Fruit fly (Drosophila melanogaster) whole organism, embryonic: ENCODE results near the gene CG2772.

Experiments
- Abd-B ChIP-seq: fragments of 200-800 bp; sonication (Bioruptor generic); optimal IDR thresholded peaks from 2 replicates; lab custom pipeline; 2018; ENCODE audit warnings: missing biosample characterization, mild to moderate bottlenecking, missing genetic modification characterization, moderate library complexity
- Ada2b ChIP-seq: fragments of 200-800 bp; sonication (Bioruptor generic); IDR thresholded peaks from 2 replicates; pipeline ENCODE4 v1.3.6; 2022; ENCODE audit warnings: missing biosample characterization, missing genetic modification characterization
- Aef1 ChIP-seq: fragments of 200-800 bp; sonication (Bioruptor generic); IDR thresholded peaks from 3 replicates; pipeline ENCODE4 v1.3.6; 2022; ENCODE audit warnings: missing biosample characterization, missing genetic modification characterization
- Asciz ChIP-seq: fragments of 200-800 bp; sonication (Bioruptor generic); optimal IDR thresholded peaks from 2 replicates; lab custom pipeline; 2017; ENCODE audit warnings: missing biosample characterization, mild to moderate bottlenecking, missing genetic modification characterization, missing genetic modification reagents
- Awh ChIP-seq: fragments of 200-800 bp; sonication (Bioruptor generic); IDR thresholded peaks from 2 replicates; pipeline ENCODE4, ENCODE4 v1.3.6; 2022; ENCODE audit warnings: missing biosample characterization, missing genetic modification characterization
- BtbVII ChIP-seq: fragments of 200-800 bp; sonication (Bioruptor generic); optimal IDR thresholded peaks from 3 replicates; lab custom pipeline; 2017; ENCODE audit warnings: missing biosample characterization, mild to moderate bottlenecking, missing genetic modification characterization
- CG10147 ChIP-seq: fragments of 200-800 bp; sonication (Bioruptor generic); optimal IDR thresholded peaks from 2 replicates; lab custom pipeline; 2019; ENCODE audit warnings: missing biosample characterization, mild to moderate bottlenecking, missing genetic modification characterization, moderate library complexity
- CG10431 ChIP-seq: fragments of 200-800 bp; sonication (Bioruptor generic); optimal IDR thresholded peaks from 3 replicates; lab custom pipeline; 2018; ENCODE audit warnings: missing biosample characterization, mild to moderate bottlenecking, missing genetic modification characterization
- CG11093 ChIP-seq: fragments of 200-800 bp; sonication (Bioruptor generic); IDR thresholded peaks from 3 replicates; pipeline ENCODE4 v1.3.6; 2022; ENCODE audit warnings: missing biosample characterization, missing genetic modification characterization
- CG12391 ChIP-seq: fragments of 200-800 bp; sonication (Bioruptor generic); optimal IDR thresholded peaks from 3 replicates; lab custom pipeline; 2018; ENCODE audit warnings: missing biosample characterization, mild to moderate bottlenecking, missing genetic modification characterization, moderate library complexity
- CG12744 ChIP-seq: fragments of 200-800 bp; sonication (Bioruptor generic); optimal IDR thresholded peaks from 2 replicates; lab custom pipeline; 2016; ENCODE audit warnings: missing biosample characterization, missing genetic modification characterization
- CG15073 ChIP-seq: fragments of 200-800 bp; sonication (Bioruptor generic); optimal IDR thresholded peaks from 2 replicates; lab custom pipeline; 2016; ENCODE audit warnings: missing biosample characterization, missing genetic modification characterization
- CG17568 ChIP-seq: fragments of 200-800 bp; sonication (Bioruptor generic); optimal IDR thresholded peaks from 2 replicates; lab custom pipeline; 2018; ENCODE audit warnings: missing biosample characterization, mild to moderate bottlenecking, missing genetic modification characterization, moderate library complexity
- CG2120 ChIP-seq: fragments of 200-800 bp; sonication (Bioruptor generic); optimal IDR thresholded peaks from 3 replicates; lab custom pipeline; 2016; ENCODE audit warnings: missing biosample characterization, missing genetic modification characterization
- CG5245 ChIP-seq: fragments of 200-800 bp; sonication (Bioruptor generic); optimal IDR thresholded peaks from 3 replicates; lab custom pipeline; 2016; ENCODE audit warnings: missing biosample characterization, missing genetic modification characterization
- CG6175 ChIP-seq: fragments of 200-800 bp; sonication (Bioruptor generic); IDR thresholded peaks from 3 replicates; pipeline ENCODE4 v1.3.6; 2022; ENCODE audit warnings: missing biosample characterization, missing genetic modification characterization
- CG8359 ChIP-seq: fragments of 200-800 bp; sonication (Bioruptor generic); optimal IDR thresholded peaks from 2 replicates; lab custom pipeline; 2017; ENCODE audit warnings: missing biosample characterization, mild to moderate bottlenecking, missing genetic modification characterization, borderline replicate concordance
- CG8478 ChIP-seq: fragments of >200 bp; optimal IDR thresholded peaks from 2 replicates; lab custom pipeline; 2018
- Camta ChIP-seq: fragments of 200-800 bp; sonication (Bioruptor generic); optimal IDR thresholded peaks from 2 replicates; lab custom pipeline; 2016; ENCODE audit warnings: missing biosample characterization, missing genetic modification characterization
- Dbx ChIP-seq: fragments of 200-800 bp; sonication (Bioruptor generic); IDR thresholded peaks from 3 replicates; pipeline ENCODE4 v1.3.6; 2022; ENCODE audit warnings: missing biosample characterization, missing genetic modification characterization
- HLH4C ChIP-seq: fragments of 200-800 bp; sonication (Bioruptor generic); IDR thresholded peaks from 3 replicates; pipeline ENCODE4 v1.3.6; 2022; ENCODE audit warnings: missing biosample characterization, missing genetic modification characterization; ENCODE audit not compliant: partially characterized antibody
- Hmx ChIP-seq: fragments of 200-800 bp; sonication (Bioruptor generic); optimal IDR thresholded peaks from 2 replicates; lab custom pipeline; 2016; ENCODE audit warnings: missing biosample characterization, missing genetic modification characterization
- Lpt ChIP-seq: fragments of >200 bp; optimal IDR thresholded peaks from 2 replicates; lab custom pipeline; 2018; ENCODE audit warnings: missing biosample characterization, missing genetic modification characterization
- NC2α ChIP-seq: fragments of 200-800 bp; sonication (Bioruptor generic); optimal IDR thresholded peaks from 2 replicates; lab custom pipeline; 2016; ENCODE audit warnings: missing biosample characterization, missing genetic modification characterization
- PHDP ChIP-seq: fragments of 200-800 bp; sonication (Bioruptor generic); optimal IDR thresholded peaks from 3 replicates; lab custom pipeline; 2018; ENCODE audit warnings: missing biosample characterization, mild to moderate bottlenecking, missing genetic modification characterization, moderate library complexity
- Pdp1 ChIP-seq, 2 experiments: fragments of 200-800 bp; sonication (Bioruptor generic); optimal IDR thresholded peaks; 3 replicates each; lab custom pipeline; 2016; ENCODE audit warnings: missing biosample characterization in 2 of 2, missing genetic modification characterization in 2 of 2, mild to moderate bottlenecking in 1 of 2, moderate library complexity in 1 of 2
- Ptx1 ChIP-seq: fragments of 200-800 bp; sonication (Bioruptor generic); IDR thresholded peaks from 2 replicates; pipeline ENCODE4 v1.3.6; 2022; ENCODE audit warnings: missing biosample characterization, missing genetic modification characterization
- Sin3A ChIP-seq: fragments of >200 bp; optimal IDR thresholded peaks from 2 replicates; lab custom pipeline; 2018
- Sry-β ChIP-seq: fragments of 200-800 bp; sonication (Bioruptor generic); optimal IDR thresholded peaks from 2 replicates; lab custom pipeline; 2018; ENCODE audit warnings: missing biosample characterization, mild to moderate bottlenecking, missing genetic modification characterization, moderate library complexity
- Ssrp ChIP-seq: fragments of 200-800 bp; sonication (Bioruptor generic); optimal IDR thresholded peaks from 2 replicates; lab custom pipeline; 2018; ENCODE audit warnings: missing biosample characterization, mild to moderate bottlenecking, missing genetic modification characterization, moderate library complexity
- Tbp ChIP-seq: fragments of >200 bp; optimal IDR thresholded peaks from 2 replicates; lab custom pipeline; 2018; ENCODE audit warnings: missing biosample characterization, missing genetic modification characterization
- Xbp1 ChIP-seq: fragments of 200-800 bp; sonication (Bioruptor generic); optimal IDR thresholded peaks from 3 replicates; lab custom pipeline; 2016; ENCODE audit warnings: missing biosample characterization, mild to moderate bottlenecking, missing genetic modification characterization
- al ChIP-seq: fragments of 200-800 bp; sonication (Bioruptor generic); IDR thresholded peaks from 2 replicates; pipeline ENCODE4 v1.3.6; 2022; ENCODE audit warnings: missing biosample characterization, missing genetic modification characterization
- chm ChIP-seq: fragments of 200-800 bp; sonication (Bioruptor generic); IDR thresholded peaks from 2 replicates; pipeline ENCODE4 v1.3.6; 2022; ENCODE audit warnings: missing biosample characterization, missing genetic modification characterization
- da ChIP-seq: fragments of 200-800 bp; sonication (Bioruptor generic); optimal IDR thresholded peaks from 2 replicates; lab custom pipeline; 2016; ENCODE audit warnings: missing biosample characterization, missing genetic modification characterization
- dmrt99B ChIP-seq: fragments of 200-800 bp; sonication (Bioruptor generic); optimal IDR thresholded peaks from 2 replicates; lab custom pipeline; 2018; ENCODE audit warnings: missing biosample characterization, mild to moderate bottlenecking, missing genetic modification characterization, moderate library complexity
- esg ChIP-seq: fragments of 200-800 bp; sonication (Bioruptor generic); conservative IDR thresholded peaks from 2 replicates; pipeline ENCODE4 v1.3.6; 2022; ENCODE audit warnings: missing biosample characterization, missing genetic modification characterization
- gro ChIP-seq: fragments of 200-800 bp; sonication (Bioruptor generic); optimal IDR thresholded peaks from 2 replicates; lab custom pipeline; 2016; ENCODE audit warnings: missing biosample characterization, missing genetic modification characterization
- ham ChIP-seq: fragments of 200-800 bp; sonication (Bioruptor generic); IDR thresholded peaks from 2 replicates; pipeline ENCODE4 v1.3.6; 2022; ENCODE audit warnings: missing biosample characterization, missing genetic modification characterization
- ken ChIP-seq: fragments of 200-800 bp; sonication (Bioruptor generic); IDR thresholded peaks from 3 replicates; pipeline ENCODE4 v1.3.6; 2022; ENCODE audit warnings: missing biosample characterization, missing genetic modification characterization
- maf-S ChIP-seq: fragments of 200-800 bp; sonication (Bioruptor generic); optimal IDR thresholded peaks from 2 replicates; lab custom pipeline; 2016; ENCODE audit warnings: missing biosample characterization, missing genetic modification characterization
- pan ChIP-seq, 4 experiments: fragments of >200 bp in 3 of 4; fragments of 200-800 bp in 1 of 4; sonication (Bioruptor generic) in 1 of 4; optimal IDR thresholded peaks in 3 of 4; IDR thresholded peaks in 1 of 4; 2 replicates each; pipeline versions ENCODE4 v1.3.6 to Lab custom; 2017 to 2022; ENCODE audit warnings: missing biosample characterization in 2 of 4, missing genetic modification characterization in 2 of 4, mixed read lengths in 1 of 4
- ro ChIP-seq: fragments of 200-800 bp; sonication (Bioruptor generic); IDR thresholded peaks from 2 replicates; pipeline ENCODE4 v1.3.6; 2022; ENCODE audit warnings: missing biosample characterization, missing genetic modification characterization
- run ChIP-seq: fragments of 200-800 bp; sonication (Bioruptor generic); optimal IDR thresholded peaks from 3 replicates; lab custom pipeline; 2018; ENCODE audit warnings: missing biosample characterization, mild to moderate bottlenecking, missing genetic modification characterization
- sens-2 ChIP-seq: fragments of 200-800 bp; sonication (Bioruptor generic); IDR thresholded peaks from 2 replicates; pipeline ENCODE4 v1.3.6; 2022; ENCODE audit warnings: missing biosample characterization, missing genetic modification characterization
- sim ChIP-seq: fragments of 200-800 bp; sonication (Bioruptor generic); IDR thresholded peaks from 2 replicates; pipeline ENCODE4 v1.3.6; 2022; ENCODE audit warnings: missing biosample characterization, missing genetic modification characterization
- sima ChIP-seq: fragments of 200-800 bp; sonication (Bioruptor generic); optimal IDR thresholded peaks from 2 replicates; lab custom pipeline; 2016; ENCODE audit warnings: missing biosample characterization, missing genetic modification characterization
- sqz ChIP-seq: fragments of 200-800 bp; sonication (Bioruptor generic); optimal IDR thresholded peaks from 3 replicates; lab custom pipeline; 2018; ENCODE audit warnings: missing biosample characterization, mild to moderate bottlenecking, missing genetic modification characterization
- stc ChIP-seq: fragments of 200-800 bp; sonication (Bioruptor generic); IDR thresholded peaks from 2 replicates; pipeline ENCODE4 v1.3.6; 2022; ENCODE audit warnings: missing biosample characterization, missing genetic modification characterization
- toy ChIP-seq: fragments of 200-800 bp; sonication (Bioruptor generic); IDR thresholded peaks from 2 replicates; pipeline ENCODE4 v1.3.6; 2022; ENCODE audit warnings: missing biosample characterization, missing genetic modification characterization
- wdn ChIP-seq: fragments of 200-800 bp; sonication (Bioruptor generic); IDR thresholded peaks from 2 replicates; pipeline ENCODE4 v1.3.6; 2022; ENCODE audit warnings: missing biosample characterization, missing genetic modification characterization

The CG2772 gene

DNA sequence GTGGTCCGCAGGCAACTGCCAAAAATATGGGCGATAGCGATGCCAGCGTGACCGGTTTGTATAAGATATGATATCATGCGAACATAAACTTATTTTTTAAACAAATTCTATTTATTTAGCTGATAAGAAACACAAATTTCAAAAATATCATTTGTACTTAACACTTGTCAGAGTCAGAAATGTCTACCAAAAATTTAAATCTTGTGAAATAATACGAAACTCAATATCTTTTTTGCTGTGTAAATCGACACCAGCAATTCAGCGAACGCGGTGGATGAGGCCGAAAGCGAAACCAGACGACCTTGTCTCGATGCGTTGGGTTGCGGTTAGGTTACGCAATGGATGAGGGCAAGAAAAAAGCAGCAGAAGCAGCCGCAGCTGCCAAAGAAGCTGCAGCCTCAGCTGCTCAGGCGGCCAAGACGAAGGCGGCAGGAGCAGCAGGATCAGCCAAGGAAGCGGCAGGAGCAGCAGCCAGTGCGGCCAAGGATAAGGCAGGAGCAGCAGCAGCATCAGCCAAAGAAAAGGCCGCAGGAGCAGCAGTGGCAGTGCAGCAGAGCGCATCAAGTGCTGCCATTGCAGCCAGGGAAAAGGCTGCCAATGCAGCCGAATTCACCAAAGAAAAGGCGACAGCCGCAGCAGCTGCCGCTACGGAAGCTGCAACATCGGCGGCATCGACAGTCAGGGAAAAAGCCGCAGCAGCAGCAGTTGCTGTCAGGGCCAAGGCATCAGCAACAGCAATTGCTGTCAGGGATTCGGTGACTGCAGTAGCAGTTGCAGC lies 29.1 kb upstream of the CG2772 start, which contains the start of gene CG31952 (continued):
- TF ChIP-seq CG17568 (GFP tag; lab: Kevin White, UChicago) (no peak), CG12391 (no peak), ham (no peak), Tbp (GFP tag; lab: Kevin White, UChicago) (no peak), Camta (GFP tag; lab: Kevin White, UChicago) (no peak), maf-S (no peak), toy (GFP tag; lab: Robert Waterston, UW) (no peak), CG8359 (GFP tag; lab: Kevin White, UChicago) (no peak), dmrt99B (tag; lab: Kevin White, UChicago) (peak; percentile 11), Dbx (no peak), Asciz (GFP tag; lab: Kevin White, UChicago) (no peak), Awh (GFP tag; lab: Robert Waterston, UW) (no peak), da (GFP tag; lab: Kevin White, UChicago) (no peak), CG2120 (GFP tag; lab: Kevin White, UChicago) (peak; percentile 33), stc (GFP tag; lab: Robert Waterston, UW) (no peak), CG10147 (GFP tag; lab: Kevin White, UChicago) (no peak), wdn (GFP tag; lab: Robert Waterston, UW) (no peak), Hmx (GFP tag; lab: Kevin White, UChicago) (no peak), Sry-β (no peak), gro (GFP tag; lab: Kevin White, UChicago) (peak; percentile 1), CG12744 (no peak), ken (no peak), Aef1 (peak; percentile 49; the same call in 2 of the 3 replicates), esg (GFP tag; lab: Robert Waterston, UW) (no peak; the same call in 1 of the 2 replicates), CG10431 (GFP tag; lab: Kevin White, UChicago) (no peak), Ssrp (tag; lab: Kevin White, UChicago) (no peak), CG15073 (GFP tag; lab: Kevin White, UChicago) (no peak), sim (GFP tag; lab: Robert Waterston, UW) (no peak), Abd-B (no peak), chm (GFP tag; lab: Robert Waterston, UW) (no peak), Ada2b (0 out of 2 replicates have a peak, but pooled peaks have one; percentile 18), CG11093 (GFP tag; lab: Robert Waterston, UW) (no peak), HLH4C (GFP tag; lab: Robert Waterston, UW) (no peak), pan (optimal IDR thresholded peaks at IDR 0.05; lab: Kevin White, UChicago) (no peak), pan (GFP tag; optimal IDR thresholded peaks at IDR 0.05 in 1 of 2, IDR thresholded peaks at IDR 0.05 in 1 of 2) (no peak), sens-2 (GFP tag; lab: Robert Waterston, UW) (no peak), NC2α (GFP tag; lab: Kevin White, UChicago) (no peak), Xbp1 (GFP tag; lab: Kevin White, UChicago) (no peak), sima (GFP tag; lab: Kevin White, UChicago) (no peak), run (no peak), al (GFP tag; lab: Robert Waterston, UW) (no peak), ro (GFP tag; lab: Robert Waterston, UW) (no peak), Sin3A (lab: Kevin White, UChicago) (no peak), sqz (no peak), Pdp1 (GFP tag; optimal IDR thresholded peaks at IDR 0.05; lab: Kevin White, UChicago) (peak in 1 of 2 experiments; percentile 42), BtbVII (GFP tag; lab: Kevin White, UChicago) (no peak), CG5245 (no peak), PHDP (tag; lab: Kevin White, UChicago) (no peak), Lpt (no peak), Ptx1 (0 out of 2 replicates have a peak, but pooled peaks have one; percentile 11), CG6175 (GFP tag; lab: Robert Waterston, UW) (no peak), CG8478 (lab: Kevin White, UChicago) (no peak)
